Worm (Caenorhabditis elegans) whole organism, early embryonic: ENCODE measurements around the gene klc-1.

Experiments
- B0310.2 ChIP-seq: sonication (generic microtip); optimal IDR thresholded peaks from 2 replicates; lab custom pipeline; 2016; ENCODE audit warnings: mild to moderate bottlenecking, missing genetic modification characterization, missing compliant biosample characterization
- F13C5.2 ChIP-seq: sonication (generic microtip); optimal IDR thresholded peaks from 2 replicates; lab custom pipeline; 2017; ENCODE audit warnings: mild to moderate bottlenecking, missing genetic modification characterization, inconsistent platforms, missing compliant biosample characterization
- aly-1 ChIP-seq: sonication (generic microtip); optimal IDR thresholded peaks from 2 replicates; lab custom pipeline; 2016; ENCODE audit warnings: missing genetic modification characterization, missing compliant biosample characterization
- ama-1 ChIP-seq: fragments of 150-350 bp; optimal IDR thresholded peaks from 2 replicates; lab custom pipeline; 2014
- ceh-13 ChIP-seq: fragments of 200-800 bp; sonication (Bioruptor generic); optimal IDR thresholded peaks from 2 replicates; lab custom pipeline; 2018; ENCODE audit warnings: mild to moderate bottlenecking, missing genetic modification characterization, missing compliant biosample characterization
- ceh-36 ChIP-seq: sonication (generic microtip); optimal IDR thresholded peaks from 2 replicates; lab custom pipeline; 2016; ENCODE audit warnings: missing genetic modification characterization, inconsistent platforms, missing compliant biosample characterization
- flt-1 ChIP-seq: fragments of 200-800 bp; sonication (Bioruptor generic); IDR thresholded peaks from 2 replicates; pipeline ENCODE4 v1.3.6; 2022; ENCODE audit warnings: missing genetic modification characterization, missing compliant biosample characterization
- hmbx-1 ChIP-seq: sonication (generic microtip); optimal IDR thresholded peaks from 2 replicates; lab custom pipeline; 2016; ENCODE audit warnings: mild to moderate bottlenecking, missing genetic modification characterization, missing compliant biosample characterization
- hmg-4 ChIP-seq: fragments of 200-800 bp; sonication (Bioruptor generic); optimal IDR thresholded peaks from 2 replicates; lab custom pipeline; 2018; ENCODE audit warnings: mild to moderate bottlenecking, missing genetic modification characterization, missing compliant biosample characterization
- hnd-1 ChIP-seq: sonication (generic microtip); optimal IDR thresholded peaks from 2 replicates; lab custom pipeline; 2016; ENCODE audit warnings: missing genetic modification characterization, missing compliant biosample characterization
- sea-1 ChIP-seq: fragments of 200-800 bp; sonication (Bioruptor generic); conservative IDR thresholded peaks from 2 replicates; pipeline ENCODE4 v1.3.6; 2022; ENCODE audit warnings: missing genetic modification characterization, missing compliant biosample characterization
- tbx-11 ChIP-seq: fragments of 200-800 bp; sonication (Bioruptor generic); IDR thresholded peaks from 2 replicates; pipeline ENCODE4 v1.3.6; 2022; ENCODE audit warnings: missing genetic modification characterization, missing compliant biosample characterization
- tra-4 ChIP-seq: sonication (generic microtip); optimal IDR thresholded peaks from 2 replicates; lab custom pipeline; 2017; ENCODE audit warnings: missing genetic modification characterization, missing compliant biosample characterization

DNA sequence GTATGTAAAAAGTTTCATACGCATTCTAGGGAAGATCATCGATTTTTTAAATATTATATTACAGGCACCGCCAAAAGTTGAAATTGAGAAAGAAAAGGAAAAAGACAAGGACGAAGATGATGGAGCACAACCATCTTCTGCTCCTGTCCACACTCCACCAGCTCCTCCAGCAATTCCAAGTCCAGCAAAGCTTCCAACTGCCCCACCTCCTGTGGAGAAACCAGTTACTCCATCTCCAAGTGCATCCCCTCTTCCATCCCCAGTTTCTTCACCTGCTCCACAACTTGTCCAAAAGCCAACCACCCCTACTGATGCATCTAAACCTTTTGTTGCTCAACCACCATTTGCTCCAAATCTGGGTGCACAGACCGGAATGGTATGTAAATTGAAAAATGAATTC, 31.6 kb upstream of the klc-1 start:
- no peak for TF ChIP-seq ama-1 (lab: Kevin White, UChicago)
- no peak for TF ChIP-seq flt-1
- no peak for TF ChIP-seq sea-1 (GFP tag; lab: Robert Waterston, UW)
- TF ChIP-seq aly-1 = no peak
- no peak for TF ChIP-seq hnd-1 (tag; lab: Kevin White, UChicago)
- no peak for TF ChIP-seq ceh-36
- TF ChIP-seq F13C5.2 (tag; lab: Kevin White, UChicago) = no peak
- TF ChIP-seq hmbx-1 (tag; lab: Kevin White, UChicago) = no peak
- no peak for TF ChIP-seq B0310.2
- no peak for TF ChIP-seq ceh-13
- TF ChIP-seq hmg-4 = no peak
- no peak for TF ChIP-seq tbx-11 (GFP tag; lab: Robert Waterston, UW)
- TF ChIP-seq tra-4 (tag; lab: Kevin White, UChicago) = no peak
